Fruit fly (Drosophila melanogaster) whole organism: ENCODE measurements around the gene CG32369.

ENCODE experiments used
- CG8478 ChIP-seq: fragments of >200 bp; optimal IDR thresholded peaks from 2 replicates; lab custom pipeline; 2018; ENCODE audit warnings: inconsistent platforms
- psq ChIP-seq: fragments of >200 bp; optimal IDR thresholded peaks from 2 replicates; lab custom pipeline; 2017
- usp ChIP-seq: fragments of >200 bp; optimal IDR thresholded peaks from 2 replicates; lab custom pipeline; 2017; ENCODE audit warnings: missing biosample characterization, missing genetic modification characterization, mixed read lengths

DNA sequence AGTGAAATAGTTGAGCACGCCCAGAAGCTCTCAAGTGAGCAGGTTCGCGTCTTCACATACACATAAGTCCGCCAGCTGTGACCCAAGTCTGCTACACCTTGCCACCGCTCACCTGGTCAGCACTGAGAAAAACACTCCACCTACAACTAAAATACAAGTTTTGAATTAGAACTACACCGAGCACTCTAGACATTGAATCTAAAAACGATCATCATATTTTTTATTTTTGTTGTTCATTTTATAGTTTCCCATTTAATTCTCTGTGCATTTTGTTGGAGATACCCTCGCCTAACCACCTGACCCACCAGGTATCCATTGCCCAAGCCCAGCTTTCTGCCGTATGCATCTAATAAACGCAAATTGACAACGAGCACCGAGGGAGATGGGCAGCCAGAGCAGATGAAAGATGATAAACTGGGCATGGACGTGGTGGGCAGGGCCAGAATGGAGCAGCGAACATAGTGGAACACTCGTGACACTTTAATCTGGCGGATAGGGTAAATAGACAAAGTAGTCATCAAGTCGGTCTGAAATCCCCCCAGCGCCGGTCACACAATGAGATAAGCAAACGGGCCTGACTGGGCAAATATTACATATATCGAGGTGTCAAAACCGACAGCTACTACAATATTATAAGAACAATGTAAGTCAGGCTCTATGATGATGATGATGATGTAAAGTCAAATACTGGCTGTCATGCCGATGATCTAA, 31.8 kb upstream of the CG32369 start:
- TF ChIP-seq usp (GFP tag; lab: Kevin White, UChicago): no peak
- TF ChIP-seq CG8478 (lab: Kevin White, UChicago): no peak
- no peak for TF ChIP-seq psq (lab: Kevin White, UChicago)
